Worm (Caenorhabditis elegans) whole organism, young adult: ENCODE data around the gene gad-1.

Experiments
- D2030.7 ChIP-seq: fragments of 200-800 bp; sonication (Bioruptor generic); IDR thresholded peaks from 2 replicates; pipeline ENCODE4 v1.3.6; 2022; ENCODE audit warnings: missing genetic modification reagents, missing genetic modification characterization, missing compliant biosample characterization
- F10E7.11 ChIP-seq: sonication (generic microtip); optimal IDR thresholded peaks from 2 replicates; lab custom pipeline; 2017; ENCODE audit warnings: mild to moderate bottlenecking, missing genetic modification characterization, moderate library complexity, missing compliant biosample characterization
- F22D6.2 ChIP-seq: sonication (generic microtip); optimal IDR thresholded peaks from 2 replicates; lab custom pipeline; 2016; ENCODE audit warnings: mild to moderate bottlenecking, missing genetic modification characterization, missing compliant biosample characterization
- F23B12.7 ChIP-seq: sonication (generic microtip); optimal IDR thresholded peaks from 2 replicates; lab custom pipeline; 2017; ENCODE audit warnings: missing genetic modification characterization, mild to moderate bottlenecking, missing compliant biosample characterization, antibody characterized with exemption, moderate library complexity; ENCODE audit not compliant: insufficient read depth
- F33H1.4 ChIP-seq: fragments of 200-800 bp; sonication (Bioruptor generic); IDR thresholded peaks from 2 replicates; pipeline ENCODE4 v1.3.6; 2022; ENCODE audit warnings: missing genetic modification reagents, missing genetic modification characterization, missing compliant biosample characterization
- F57C9.4 ChIP-seq: sonication (generic microtip); optimal IDR thresholded peaks from 2 replicates; lab custom pipeline; 2017; ENCODE audit warnings: mild to moderate bottlenecking, missing genetic modification characterization, missing compliant biosample characterization
- K12H6.12 ChIP-seq: fragments of 200-800 bp; sonication (Bioruptor generic); optimal IDR thresholded peaks from 2 replicates; lab custom pipeline; 2018; ENCODE audit warnings: mild to moderate bottlenecking, missing genetic modification characterization, missing compliant biosample characterization
- Y67H2A.10 ChIP-seq: fragments of 200-800 bp; sonication (Bioruptor generic); conservative IDR thresholded peaks from 2 replicates; pipeline ENCODE4 v1.3.6; 2022; ENCODE audit warnings: missing genetic modification reagents, missing genetic modification characterization, missing compliant biosample characterization
- Y95B8A.8 ChIP-seq: fragments of 200-800 bp; sonication (Bioruptor generic); IDR thresholded peaks from 2 replicates; pipeline ENCODE4 v1.3.6; 2022; ENCODE audit warnings: missing genetic modification reagents, missing genetic modification characterization, missing compliant biosample characterization
- aptf-2 ChIP-seq: fragments of 200-800 bp; sonication (Bioruptor generic); conservative IDR thresholded peaks from 2 replicates; pipeline ENCODE4 v1.3.6; 2022; ENCODE audit warnings: missing genetic modification reagents, missing genetic modification characterization, missing compliant biosample characterization
- aptf-3 ChIP-seq: fragments of 200-800 bp; sonication (Bioruptor generic); IDR thresholded peaks from 2 replicates; pipeline ENCODE4 v1.3.6; 2022; ENCODE audit warnings: missing genetic modification characterization, missing compliant biosample characterization
- attf-5 ChIP-seq: fragments of 200-800 bp; sonication (Bioruptor generic); optimal IDR thresholded peaks from 2 replicates; lab custom pipeline; 2018; ENCODE audit warnings: mild to moderate bottlenecking, missing genetic modification characterization, missing compliant biosample characterization
- attf-6 ChIP-seq: fragments of 200-800 bp; sonication (Bioruptor generic); IDR thresholded peaks from 2 replicates; pipeline ENCODE4 v1.3.6; 2022; ENCODE audit warnings: missing genetic modification reagents, missing genetic modification characterization, missing compliant biosample characterization
- cebp-2 ChIP-seq: fragments of 200-800 bp; sonication (Bioruptor generic); IDR thresholded peaks from 2 replicates; pipeline ENCODE4 v1.3.6; 2022; ENCODE audit warnings: missing genetic modification characterization, missing compliant biosample characterization
- ceh-27 ChIP-seq: fragments of 200-800 bp; sonication (Bioruptor generic); optimal IDR thresholded peaks from 2 replicates; lab custom pipeline; 2018; ENCODE audit warnings: mild to moderate bottlenecking, missing genetic modification characterization, moderate library complexity, missing compliant biosample characterization
- ceh-58 ChIP-seq: fragments of 200-800 bp; sonication (Bioruptor generic); IDR thresholded peaks from 2 replicates; pipeline ENCODE4 v1.3.6; 2022; ENCODE audit warnings: missing genetic modification characterization, missing compliant biosample characterization
- ceh-91 ChIP-seq: fragments of 200-800 bp; sonication (Bioruptor generic); IDR thresholded peaks from 2 replicates; pipeline ENCODE4 v1.3.6; 2022; ENCODE audit warnings: missing genetic modification reagents, missing genetic modification characterization, missing compliant biosample characterization
- chd-7 ChIP-seq: sonication (generic microtip); optimal IDR thresholded peaks from 2 replicates; lab custom pipeline; 2016; ENCODE audit warnings: mild to moderate bottlenecking, missing genetic modification characterization, moderate library complexity, missing compliant biosample characterization
- die-1 ChIP-seq: sonication (generic microtip); optimal IDR thresholded peaks from 2 replicates; lab custom pipeline; 2016; ENCODE audit warnings: missing genotype, mild to moderate bottlenecking, missing genetic modification characterization, missing compliant biosample characterization
- dox-1 ChIP-seq: fragments of 200-800 bp; sonication (Bioruptor generic); IDR thresholded peaks from 2 replicates; pipeline ENCODE4 v1.3.6; 2022; ENCODE audit warnings: missing genetic modification reagents, missing genetic modification characterization, missing compliant biosample characterization
- dpff-1 ChIP-seq: sonication (generic microtip); optimal IDR thresholded peaks from 2 replicates; lab custom pipeline; 2017; ENCODE audit warnings: mild to moderate bottlenecking, missing genetic modification characterization, missing compliant biosample characterization
- egrh-3 ChIP-seq: fragments of 200-800 bp; sonication (Bioruptor generic); IDR thresholded peaks from 2 replicates; pipeline ENCODE4 v1.3.6; 2022; ENCODE audit warnings: missing genetic modification reagents, missing genetic modification characterization, missing compliant biosample characterization
- ets-4 ChIP-seq: fragments of 200-800 bp; sonication (Bioruptor generic); optimal IDR thresholded peaks from 2 replicates; lab custom pipeline; 2018; ENCODE audit warnings: mild to moderate bottlenecking, missing genetic modification characterization, missing compliant biosample characterization
- him-1 ChIP-seq: sonication (generic microtip); optimal IDR thresholded peaks from 2 replicates; lab custom pipeline; 2016; ENCODE audit warnings: missing genotype, missing genetic modification reagents, missing genetic modification characterization, missing compliant biosample characterization
- hlh-26 ChIP-seq: fragments of 200-800 bp; sonication (Bioruptor generic); conservative IDR thresholded peaks from 2 replicates; pipeline ENCODE4 v1.3.6; 2022; ENCODE audit warnings: missing genetic modification reagents, missing genetic modification characterization, missing compliant biosample characterization
- hmg-20 ChIP-seq: fragments of 200-800 bp; sonication (Bioruptor generic); IDR thresholded peaks from 2 replicates; pipeline ENCODE4 v1.3.6; 2022; ENCODE audit warnings: missing genetic modification reagents, missing genetic modification characterization, missing compliant biosample characterization
- hsf-1 ChIP-seq: fragments of 200-800 bp; sonication (Bioruptor generic); IDR thresholded peaks from 2 replicates; pipeline ENCODE4 v1.3.6; 2022; ENCODE audit warnings: missing genetic modification reagents, missing genetic modification characterization, missing compliant biosample characterization
- let-607 ChIP-seq, 2 experiments: fragments of 200-800 bp in 1 of 2; sonication (Bioruptor generic) in 1 of 2; sonication (generic microtip) in 1 of 2; optimal IDR thresholded peaks; 2 replicates each; lab custom pipeline; 2016 to 2018; ENCODE audit warnings: mild to moderate bottlenecking in 2 of 2, missing compliant biosample characterization in 2 of 2, missing genetic modification characterization in 2 of 2, moderate library complexity in 2 of 2, missing genotype in 1 of 2
- lin-54 ChIP-seq: fragments of 200-800 bp; sonication (Bioruptor generic); optimal IDR thresholded peaks from 2 replicates; lab custom pipeline; 2018; ENCODE audit warnings: mild to moderate bottlenecking, missing genetic modification characterization, missing compliant biosample characterization
- lir-1 ChIP-seq: fragments of 200-800 bp; sonication (Bioruptor generic); conservative IDR thresholded peaks from 2 replicates; pipeline ENCODE4 v1.3.6; 2022; ENCODE audit warnings: missing genetic modification reagents, missing genetic modification characterization, missing compliant biosample characterization
- lsy-27 ChIP-seq: sonication (generic microtip); optimal IDR thresholded peaks from 2 replicates; lab custom pipeline; 2017; ENCODE audit warnings: missing genetic modification characterization, mild to moderate bottlenecking, missing compliant biosample characterization, antibody characterized with exemption, missing genotype, borderline replicate concordance; ENCODE audit not compliant: insufficient read depth
- madf-3 ChIP-seq: fragments of 200-800 bp; sonication (Bioruptor generic); IDR thresholded peaks from 2 replicates; pipeline ENCODE4 v1.3.6; 2022; ENCODE audit warnings: missing genetic modification reagents, missing genetic modification characterization, missing compliant biosample characterization
- mes-4 ChIP-seq: sonication (generic microtip); optimal IDR thresholded peaks from 2 replicates; lab custom pipeline; 2016; ENCODE audit warnings: missing genotype, missing genetic modification characterization, missing compliant biosample characterization
- nfyb-1 ChIP-seq: fragments of 200-800 bp; sonication (Bioruptor generic); IDR thresholded peaks from 2 replicates; pipeline ENCODE4 v1.3.6; 2022; ENCODE audit warnings: missing genetic modification reagents, missing genetic modification characterization, missing compliant biosample characterization
- nhr-179 ChIP-seq: sonication (generic microtip); optimal IDR thresholded peaks from 2 replicates; lab custom pipeline; 2016; ENCODE audit warnings: mild to moderate bottlenecking, missing genetic modification characterization, missing compliant biosample characterization
- nhr-80 ChIP-seq: sonication (generic microtip); optimal IDR thresholded peaks from 2 replicates; lab custom pipeline; 2016; ENCODE audit warnings: missing genetic modification characterization, missing compliant biosample characterization
- pbrm-1 ChIP-seq: fragments of 200-800 bp; sonication (Bioruptor generic); IDR thresholded peaks from 2 replicates; pipeline ENCODE4 v1.3.6; 2022; ENCODE audit warnings: missing genetic modification reagents, missing genetic modification characterization, missing compliant biosample characterization
- rcor-1 ChIP-seq: fragments of 200-800 bp; sonication (Bioruptor generic); IDR thresholded peaks from 2 replicates; pipeline ENCODE4 v1.3.6; 2022; ENCODE audit warnings: missing genetic modification reagents, missing genetic modification characterization, missing compliant biosample characterization
- rec-8 ChIP-seq, 2 experiments: sonication (generic microtip); optimal IDR thresholded peaks; 2 replicates each; lab custom pipeline; 2016; ENCODE audit warnings: mild to moderate bottlenecking in 2 of 2, missing genetic modification characterization in 2 of 2, missing genetic modification reagents in 2 of 2, missing genotype in 2 of 2, missing biosample characterization in 1 of 2, missing compliant biosample characterization in 1 of 2, moderate library complexity in 1 of 2
- sdz-38 ChIP-seq: sonication (generic microtip); optimal IDR thresholded peaks from 2 replicates; lab custom pipeline; 2016; ENCODE audit warnings: missing genotype, missing genetic modification characterization, missing compliant biosample characterization
- sea-2 ChIP-seq: fragments of 200-800 bp; sonication (Bioruptor generic); IDR thresholded peaks from 2 replicates; pipeline ENCODE4 v1.3.6; 2022; ENCODE audit warnings: missing genetic modification characterization, missing compliant biosample characterization
- snpc-4 ChIP-seq, 5 experiments: fragments of 150-350 bp in 1 of 5; sonication (generic microtip) in 4 of 5; optimal IDR thresholded peaks; 2 replicates each; lab custom pipeline; 2014 to 2018; ENCODE audit warnings: missing genetic modification characterization in 5 of 5, missing biosample characterization in 3 of 5, antibody characterized with exemption in 2 of 5, mild to moderate bottlenecking in 2 of 5, missing compliant biosample characterization in 2 of 5, missing genotype in 2 of 5, moderate library complexity in 2 of 5, missing genetic modification reagents in 1 of 5
- sptf-2 ChIP-seq: fragments of 200-800 bp; sonication (Bioruptor generic); optimal IDR thresholded peaks from 2 replicates; lab custom pipeline; 2018; ENCODE audit warnings: mild to moderate bottlenecking, missing genetic modification characterization, missing compliant biosample characterization
- zfh-2 ChIP-seq: fragments of 200-800 bp; sonication (Bioruptor generic); conservative IDR thresholded peaks from 2 replicates; pipeline ENCODE4 v1.3.6; 2022; ENCODE audit warnings: missing genetic modification reagents, missing genetic modification characterization, missing compliant biosample characterization
- zim-3 ChIP-seq: sonication (generic microtip); optimal IDR thresholded peaks from 2 replicates; lab custom pipeline; 2017; ENCODE audit warnings: mild to moderate bottlenecking, missing genetic modification characterization, moderate library complexity, missing compliant biosample characterization
- ztf-3 ChIP-seq: fragments of 200-800 bp; sonication (Bioruptor generic); optimal IDR thresholded peaks from 2 replicates; lab custom pipeline; 2018; ENCODE audit warnings: mild to moderate bottlenecking, missing genetic modification characterization, missing compliant biosample characterization
- ztf-6 ChIP-seq: fragments of 200-800 bp; sonication (Bioruptor generic); IDR thresholded peaks from 2 replicates; pipeline ENCODE4 v1.3.6; 2022; ENCODE audit warnings: missing genetic modification reagents, missing genetic modification characterization, missing compliant biosample characterization

gad-1 gene

DNA sequence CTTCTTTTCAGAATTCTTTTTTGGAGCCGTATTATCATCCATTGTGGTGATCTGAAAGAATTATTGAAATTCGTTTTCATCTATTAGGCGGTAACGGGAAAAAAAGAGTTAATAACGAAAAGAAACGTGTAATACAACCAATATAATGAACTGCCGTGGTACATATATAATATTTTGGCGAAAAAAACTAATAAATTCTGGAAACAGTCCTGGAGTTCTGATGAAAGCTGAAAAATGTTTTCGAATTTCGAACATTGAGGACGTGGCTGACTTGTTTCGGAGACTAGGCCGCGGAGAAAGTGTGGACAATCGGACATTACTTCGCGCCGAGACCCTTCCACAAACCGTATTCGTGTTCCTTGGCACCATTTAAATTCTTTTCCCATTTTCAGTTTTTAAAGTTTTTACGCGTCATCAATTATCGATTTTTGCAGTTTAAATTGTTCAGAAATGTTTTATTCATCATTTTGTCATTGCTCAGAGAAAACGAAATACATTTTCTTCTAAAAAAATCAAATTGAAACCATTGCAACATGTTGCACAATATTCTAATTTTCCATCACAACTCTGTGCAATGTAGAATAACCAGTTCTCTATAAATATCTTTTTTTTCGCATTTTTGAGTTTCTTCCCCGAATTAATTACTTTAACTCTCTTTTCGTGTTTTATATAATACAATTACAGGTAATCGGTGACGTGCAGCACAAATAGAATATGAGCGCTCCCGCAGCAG, at the start of gene gad-1, which contains the start of gene erfa-1:
TSS of gene gad-1 (minus strand) at position 51 of the 733 bp plus-strand sequence.
TSS of gene erfa-1 (plus strand) at position 683 of the 733 bp plus-strand sequence.
- TF ChIP-seq sptf-2 (no peak), snpc-4 (GFP tag; optimal IDR thresholded peaks at IDR 0.05; lab: Kevin White, UChicago) (no peak), snpc-4 (tag; optimal IDR thresholded peaks at IDR 0.05; lab: Kevin White, UChicago) (peak in 1 of 4 experiments; percentile 28), D2030.7 (GFP tag; lab: Robert Waterston, UW) (peak; percentile 37; the same call in 1 of the 2 replicates), aptf-2 (GFP tag; lab: Robert Waterston, UW) (no peak), rec-8 (tag; optimal IDR thresholded peaks at IDR 0.05; lab: Kevin White, UChicago) (no peak), F57C9.4 (tag; lab: Kevin White, UChicago) (no peak), rcor-1 (GFP tag; lab: Robert Waterston, UW) (peak; percentile 68), F33H1.4 (GFP tag; lab: Robert Waterston, UW) (peak; percentile 78), die-1 (tag; lab: Kevin White, UChicago) (no peak), Y67H2A.10 (no peak), lsy-27 (tag; lab: Kevin White, UChicago) (no peak), egrh-3 (GFP tag; lab: Robert Waterston, UW) (no peak), aptf-3 (no peak), sea-2 (GFP tag; lab: Robert Waterston, UW) (no peak), ets-4 (GFP tag; lab: Kevin White, UChicago) (no peak), sdz-38 (tag; lab: Kevin White, UChicago) (no peak), attf-5 (GFP tag; lab: Kevin White, UChicago) (peak; percentile 47), pbrm-1 (GFP tag; lab: Robert Waterston, UW) (peak; percentile 22; the same call in 1 of the 2 replicates), nfyb-1 (GFP tag; lab: Robert Waterston, UW) (no peak), lir-1 (no peak), ceh-91 (peak; percentile 51), chd-7 (no peak), hlh-26 (GFP tag; lab: Robert Waterston, UW) (no peak), F10E7.11 (tag; lab: Kevin White, UChicago) (no peak), him-1 (no peak), attf-6 (GFP tag; lab: Robert Waterston, UW) (no peak), zfh-2 (GFP tag; lab: Robert Waterston, UW) (no peak), Y95B8A.8 (GFP tag; lab: Robert Waterston, UW) (no peak), hmg-20 (GFP tag; lab: Robert Waterston, UW) (no peak), let-607 (tag; optimal IDR thresholded peaks at IDR 0.05; lab: Kevin White, UChicago) (peak; percentile 5 to 22), ceh-27 (GFP tag; lab: Kevin White, UChicago) (peak; percentile 61), nhr-80 (tag; lab: Kevin White, UChicago) (peak; percentile 34), mes-4 (tag; lab: Kevin White, UChicago) (no peak), K12H6.12 (tag; lab: Kevin White, UChicago) (peak; percentile 3), dpff-1 (tag; lab: Kevin White, UChicago) (no peak), cebp-2 (GFP tag; lab: Robert Waterston, UW) (no peak), dox-1 (GFP tag; lab: Robert Waterston, UW) (peak; percentile 69), madf-3 (GFP tag; lab: Robert Waterston, UW) (no peak), ztf-6 (GFP tag; lab: Robert Waterston, UW) (no peak), ztf-3 (GFP tag; lab: Kevin White, UChicago) (no peak), zim-3 (tag; lab: Kevin White, UChicago) (no peak), ceh-58 (GFP tag; lab: Robert Waterston, UW) (no peak), lin-54 (peak; percentile 63), F23B12.7 (tag; lab: Kevin White, UChicago) (no peak), nhr-179 (tag; lab: Kevin White, UChicago) (no peak), F22D6.2 (tag; lab: Kevin White, UChicago) (no peak), hsf-1 (GFP tag; lab: Robert Waterston, UW) (no peak)
